Worm (Caenorhabditis elegans): ENCODE results near the gene nhr-156.

- TF ChIP-seq nhr-28 (tag; optimal IDR thresholded peaks at IDR 0.05): no peak
- no peak for TF ChIP-seq ama-1 (optimal IDR thresholded peaks at IDR 0.05)
- no peak for TF ChIP-seq mdl-1 (tag; optimal IDR thresholded peaks at IDR 0.05)
Observed at ce11 chrV:3894661-3895060, 11.2 kb upstream of the nhr-156 start, which contains the start of gene sre-9.

All from whole organism, L3 larva.